Worm (Caenorhabditis elegans): ENCODE measurements around the gene R04A9.6.

The R04A9.6 gene

ce11 chrX:394709-395108, 2.6 kb upstream of the R04A9.6 start, which contains the start of gene R04A9.7:
Gene R04A9.7, minus strand, starts transcription at chrX:394892.
- no peak for TF ChIP-seq ceh-32 (tag; optimal IDR thresholded peaks at IDR 0.05; ENCODE audit: poor library complexity)
- TF ChIP-seq hlh-11 (tag; optimal IDR thresholded peaks at IDR 0.05): no peak
- no peak for TF ChIP-seq R02D3.7 (tag; optimal IDR thresholded peaks at IDR 0.05)
- no peak for TF ChIP-seq Y75B8A.6 (GFP tag; IDR thresholded peaks at IDR 0.05)
- no peak for TF ChIP-seq attf-4 (tag; optimal IDR thresholded peaks at IDR 0.05)
- no peak for TF ChIP-seq nhr-102 (tag; optimal IDR thresholded peaks at IDR 0.05)
- TF ChIP-seq lin-39 (tag; optimal IDR thresholded peaks at IDR 0.05): no peak

ce11 chrX:399535-399934, 2.2 kb downstream of the R04A9.6 start:
- peak; percentile 61 for TF ChIP-seq aha-1 (tag)
- TF ChIP-seq set-16 (GFP tag; IDR thresholded peaks at IDR 0.05): peak; percentile 82
- TF ChIP-seq ctbp-1 (GFP tag; IDR thresholded peaks at IDR 0.05): no peak

- peak; percentile 12 for TF ChIP-seq dve-1 (tag; optimal IDR thresholded peaks at IDR 0.05; ENCODE audit: insufficient read depth)
- TF ChIP-seq daf-8 (GFP tag; IDR thresholded peaks at IDR 0.05): no peak
- TF ChIP-seq lsy-2 (tag; optimal IDR thresholded peaks at IDR 0.05): no peak
- TF ChIP-seq dmd-9 (GFP tag; IDR thresholded peaks at IDR 0.05): no peak
- TF ChIP-seq hmg-1.1 (GFP tag; IDR thresholded peaks at IDR 0.05): peak; percentile 34; the same call in 1 of the 2 replicates
- no peak for TF ChIP-seq set-16 (GFP tag; IDR thresholded peaks at IDR 0.05)
- TF ChIP-seq lir-3 (tag; optimal IDR thresholded peaks at IDR 0.05): no peak
- TF ChIP-seq lin-39 (tag; optimal IDR thresholded peaks at IDR 0.05): no peak
- TF ChIP-seq skn-1 (tag; optimal IDR thresholded peaks at IDR 0.05): no peak
- no peak for TF ChIP-seq cey-2 (tag; optimal IDR thresholded peaks at IDR 0.05; ENCODE audit: borderline replicate concordance, insufficient read depth)
- no peak for TF ChIP-seq mdl-1 (tag; optimal IDR thresholded peaks at IDR 0.05)
- peak; percentile 67 for TF ChIP-seq duxl-1 (tag; optimal IDR thresholded peaks at IDR 0.05; ENCODE audit: poor library complexity)
- TF ChIP-seq lin-29 (GFP tag; IDR thresholded peaks at IDR 0.05): no peak
Observed at ce11 chrX:402951-403350, 5.6 kb downstream of the R04A9.6 start.

- TF ChIP-seq unc-130 (GFP tag; optimal IDR thresholded peaks at IDR 0.05) (no peak), daf-12 (tag; optimal IDR thresholded peaks at IDR 0.05) (no peak), spr-3 (GFP tag; optimal IDR thresholded peaks at IDR 0.05) (no peak), php-3 (GFP tag; IDR thresholded peaks at IDR 0.05) (no peak), Y5F2A.4 (GFP tag; optimal IDR thresholded peaks at IDR 0.05) (no peak), dmd-9 (GFP tag; IDR thresholded peaks at IDR 0.05) (no peak), fos-1 (tag; optimal IDR thresholded peaks at IDR 0.05) (no peak), daf-8 (GFP tag; IDR thresholded peaks at IDR 0.05) (no peak), ceh-62 (tag; optimal IDR thresholded peaks at IDR 0.05) (no peak), spr-1 (tag; optimal IDR thresholded peaks at IDR 0.05) (no peak), zfp-2 (tag; optimal IDR thresholded peaks at IDR 0.05) (no peak), lin-39 (tag; optimal IDR thresholded peaks at IDR 0.05) (no peak), set-16 (GFP tag; IDR thresholded peaks at IDR 0.05) (no peak)
Observed at ce11 chrX:404597-404996, 7.2 kb downstream of the R04A9.6 start, which contains the start of gene R04A9.1. Gene R04A9.1, plus strand, starts transcription at chrX:404897.

ce11 chrX:410073-410572, 12.8 kb downstream of the R04A9.6 start:
- TF ChIP-seq nhr-102 (tag; optimal IDR thresholded peaks at IDR 0.05): peak; percentile 96
- peak; percentile 77 for TF ChIP-seq php-3 (GFP tag; IDR thresholded peaks at IDR 0.05)
- no peak for TF ChIP-seq ceh-82 (tag; optimal IDR thresholded peaks at IDR 0.05)
- no peak for TF ChIP-seq cey-2 (tag; optimal IDR thresholded peaks at IDR 0.05; ENCODE audit: borderline replicate concordance, insufficient read depth)
- 0 out of 2 replicates have a peak, but pooled peaks have one; percentile 70 for TF ChIP-seq snpc-1.2 (GFP tag; IDR thresholded peaks at IDR 0.05)
- TF ChIP-seq mep-1 (tag; optimal IDR thresholded peaks at IDR 0.05): peak; percentile 97
- TF ChIP-seq ctbp-1 (GFP tag; IDR thresholded peaks at IDR 0.05): peak; percentile 87
- TF ChIP-seq nhr-10 (tag; optimal IDR thresholded peaks at IDR 0.05): peak; percentile 68
- no peak for TF ChIP-seq Y5F2A.4 (GFP tag; optimal IDR thresholded peaks at IDR 0.05)
- peak; percentile 87 for TF ChIP-seq lim-7 (GFP tag; IDR thresholded peaks at IDR 0.05)
- peak; percentile 72 for TF ChIP-seq lin-13 (GFP tag; optimal IDR thresholded peaks at IDR 0.05)
- TF ChIP-seq hlh-30 (tag; optimal IDR thresholded peaks at IDR 0.05; ENCODE audit: insufficient read depth): peak; percentile 83
- peak; percentile 97 for TF ChIP-seq aha-1 (tag)
- TF ChIP-seq vab-7 (GFP tag; IDR thresholded peaks at IDR 0.05): peak; percentile 81
- TF ChIP-seq mxl-2 (GFP tag; conservative IDR thresholded peaks at IDR 0.05): no peak
- peak; percentile 82 for TF ChIP-seq spr-3 (GFP tag; optimal IDR thresholded peaks at IDR 0.05)
- peak; percentile 86 to 88 for TF ChIP-seq lsy-2 (tag; optimal IDR thresholded peaks at IDR 0.05)
- TF ChIP-seq ztf-11 (tag; optimal IDR thresholded peaks at IDR 0.05): no peak
- peak; percentile 86 for TF ChIP-seq pha-4 (GFP tag; IDR thresholded peaks at IDR 0.05)
- TF ChIP-seq pha-4 (tag; optimal IDR thresholded peaks at IDR 0.05): peak; percentile 44
- TF ChIP-seq duxl-1 (tag; optimal IDR thresholded peaks at IDR 0.05; ENCODE audit: poor library complexity): peak; percentile 92
